Worm (Caenorhabditis elegans) whole organism, early embryonic: ENCODE data around the gene C10A4.9.

Experiments
- ama-1 ChIP-seq: fragments of 150-350 bp; optimal IDR thresholded peaks from 2 replicates; lab custom pipeline; 2014
- hnd-1 ChIP-seq: sonication (generic microtip); optimal IDR thresholded peaks from 2 replicates; lab custom pipeline; 2016; ENCODE audit warnings: missing genetic modification characterization, missing compliant biosample characterization
- sea-1 ChIP-seq: fragments of 200-800 bp; sonication (Bioruptor generic); conservative IDR thresholded peaks from 2 replicates; pipeline ENCODE4 v1.3.6; 2022; ENCODE audit warnings: missing genetic modification characterization, missing compliant biosample characterization

DNA sequence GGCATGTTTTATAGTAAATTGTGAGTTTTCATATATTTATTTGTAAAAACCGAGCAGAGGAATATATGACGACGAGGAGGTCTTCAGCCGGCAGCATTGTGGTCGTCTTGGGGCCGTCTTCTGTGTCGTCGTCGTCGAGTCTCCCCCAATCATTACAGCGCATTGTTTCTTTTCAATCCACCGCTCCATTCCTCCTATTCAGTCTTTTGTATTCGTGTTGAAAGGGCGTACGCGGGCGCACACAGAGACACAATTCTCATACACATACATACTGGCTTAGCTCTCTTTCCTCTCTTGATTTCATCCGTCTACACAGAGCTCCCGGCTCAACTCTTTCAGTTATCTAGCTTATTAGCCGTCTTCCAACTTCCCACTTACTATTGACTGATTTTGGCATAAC is 43.0 kb downstream of the C10A4.9 start, which contains the start of gene sox-2:
- TF ChIP-seq sea-1 (GFP tag; lab: Robert Waterston, UW) (no peak), ama-1 (lab: Kevin White, UChicago) (no peak), hnd-1 (no peak)
